Fruit fly (Drosophila melanogaster): ENCODE measurements around the gene MFS10.
A peak's percentile ranks its signal among the peaks of the same experiment; 100 is the strongest.

MFS10 gene

dm6 chrX:13130175-13130822 lies 1.5 kb downstream of the MFS10 start (continued):
- TF ChIP-seq CG15073 (GFP tag; optimal IDR thresholded peaks at IDR 0.05) (peak; percentile 7), Hr78 (GFP tag; optimal IDR thresholded peaks at IDR 0.05) (peak in 1 of 2 experiments; percentile 31), sqz (GFP tag; optimal IDR thresholded peaks at IDR 0.05) (peak; percentile 59), Gsc (GFP tag; IDR thresholded peaks at IDR 0.05) (0 out of 2 replicates have a peak, but pooled peaks have one; percentile 23), Aef1 (GFP tag; IDR thresholded peaks at IDR 0.05) (no peak), nom (GFP tag; optimal IDR thresholded peaks at IDR 0.05) (peak; percentile 41), E2f2 (GFP tag; IDR thresholded peaks at IDR 0.05) (0 out of 2 replicates have a peak, but pooled peaks have one; percentile 7), Lim3 (GFP tag; IDR thresholded peaks at IDR 0.05) (no peak), fd102C (GFP tag; optimal IDR thresholded peaks at IDR 0.05) (no peak), Pdp1 (GFP tag; optimal IDR thresholded peaks at IDR 0.05) (peak; percentile 51 to 71), CG6254 (GFP tag; optimal IDR thresholded peaks at IDR 0.05) (peak; percentile 50), CG43689 (GFP tag; IDR thresholded peaks at IDR 0.05) (no peak), chn (GFP tag; optimal IDR thresholded peaks at IDR 0.05) (peak; percentile 69), dpn (GFP tag; optimal IDR thresholded peaks at IDR 0.05) (peak; percentile 68 to 72), Fer3 (tag; optimal IDR thresholded peaks at IDR 0.05) (peak; percentile 58), Lpt (GFP tag; optimal IDR thresholded peaks at IDR 0.05) (no peak), Dad (GFP tag; optimal IDR thresholded peaks at IDR 0.05) (peak; percentile 48), unpg (GFP tag; optimal IDR thresholded peaks at IDR 0.05) (peak; percentile 62), CG42726 (GFP tag; IDR thresholded peaks at IDR 0.05; ENCODE audit: partially characterized antibody) (no peak), Six4 (GFP tag; optimal IDR thresholded peaks at IDR 0.05) (peak; percentile 61), ssp (GFP tag; IDR thresholded peaks at IDR 0.05) (no peak), Rx (GFP tag; IDR thresholded peaks at IDR 0.05) (no peak), Nf-YA (GFP tag; IDR thresholded peaks at IDR 0.05) (peak; percentile 40; the same call in 1 of the 2 replicates), Xrp1 (GFP tag; IDR thresholded peaks at IDR 0.05) (peak; percentile 57; the same call in 1 of the 2 replicates), stwl (tag; optimal IDR thresholded peaks at IDR 0.05) (no peak), CG4328 (GFP tag; optimal IDR thresholded peaks at IDR 0.05) (peak; percentile 72), Poxn (GFP tag; IDR thresholded peaks at IDR 0.05) (no peak), jumu (GFP tag; optimal IDR thresholded peaks at IDR 0.05) (peak; percentile 55), CG4404 (GFP tag; IDR thresholded peaks at IDR 0.05) (no peak), CG3407 (GFP tag; optimal IDR thresholded peaks at IDR 0.05) (peak; percentile 35), CG4360 (GFP tag; IDR thresholded peaks at IDR 0.05) (no peak), CG3995 (GFP tag; optimal IDR thresholded peaks at IDR 0.05) (no peak), Dp (GFP tag; optimal IDR thresholded peaks at IDR 0.05) (no peak), Med (GFP tag) (peak; percentile 88), cwo (GFP tag; optimal IDR thresholded peaks at IDR 0.05) (peak; percentile 52), fu2 (GFP tag; optimal IDR thresholded peaks at IDR 0.05) (peak; percentile 45), eyg (GFP tag; optimal IDR thresholded peaks at IDR 0.05) (peak; percentile 8), CG4730 (GFP tag; IDR thresholded peaks at IDR 0.05) (no peak), ems (GFP tag; optimal IDR thresholded peaks at IDR 0.05) (peak; percentile 67), ham (GFP tag; IDR thresholded peaks at IDR 0.05) (no peak), CG7745 (tag; optimal IDR thresholded peaks at IDR 0.05) (no peak), Vsx1 (GFP tag; optimal IDR thresholded peaks at IDR 0.05) (peak; percentile 33), CG7963 (GFP tag; IDR thresholded peaks at IDR 0.05; ENCODE audit: partially characterized antibody) (no peak), sisA (GFP tag; IDR thresholded peaks at IDR 0.05) (0 out of 2 replicates have a peak, but pooled peaks have one; percentile 16), CG3838 (GFP tag; optimal IDR thresholded peaks at IDR 0.05) (no peak), lmd (GFP tag; IDR thresholded peaks at IDR 0.05) (peak; percentile 63), fru (optimal IDR thresholded peaks at IDR 0.05) (no peak), ken (GFP tag; IDR thresholded peaks at IDR 0.05) (peak; percentile 66; the same call in 1 of the 3 replicates), Dbx (GFP tag; IDR thresholded peaks at IDR 0.05) (no peak), Ets65A (GFP tag) (peak; percentile 97), pum (GFP tag; optimal IDR thresholded peaks at IDR 0.05) (peak; percentile 31)

Measured in whole organism, embryonic.